Fruit fly (Drosophila melanogaster): ENCODE results near the gene CG44040.

dm6 chr3R:15282326-15282725 lies 37.9 kb upstream of the CG44040 start:
- TF ChIP-seq CG1620 (GFP tag; optimal IDR thresholded peaks at IDR 0.05) (no peak), CG14711 (tag; optimal IDR thresholded peaks at IDR 0.05) (no peak), tj (GFP tag; optimal IDR thresholded peaks at IDR 0.05) (no peak), Crg-1 (GFP tag; optimal IDR thresholded peaks at IDR 0.05) (no peak), Mnt (GFP tag; optimal IDR thresholded peaks at IDR 0.05) (no peak), toe (GFP tag; optimal IDR thresholded peaks at IDR 0.05) (no peak), CG7101 (tag; optimal IDR thresholded peaks at IDR 0.05) (no peak), bab1 (GFP tag; optimal IDR thresholded peaks at IDR 0.05) (no peak), cic (GFP tag; optimal IDR thresholded peaks at IDR 0.05) (no peak)

All from whole organism, adult.